Fruit fly (Drosophila melanogaster) whole organism, embryonic: ENCODE measurements around the gene CG15536.

Source experiments
- B-H1 ChIP-seq: fragments of 200-800 bp; sonication (Bioruptor generic); IDR thresholded peaks from 3 replicates; pipeline ENCODE4 v1.3.6; 2022; ENCODE audit warnings: missing biosample characterization, missing genetic modification characterization
- B-H2 ChIP-seq: fragments of 200-800 bp; sonication (Bioruptor generic); optimal IDR thresholded peaks from 2 replicates; lab custom pipeline; 2018; ENCODE audit warnings: missing biosample characterization, mild to moderate bottlenecking, missing genetic modification characterization
- Blimp-1 ChIP-seq: fragments of 200-800 bp; sonication (Bioruptor generic); optimal IDR thresholded peaks from 3 replicates; lab custom pipeline; 2018; ENCODE audit warnings: missing biosample characterization, missing genetic modification characterization, mild to moderate bottlenecking, moderate library complexity, missing genetic modification reagents
- BtbVII ChIP-seq: fragments of 200-800 bp; sonication (Bioruptor generic); optimal IDR thresholded peaks from 3 replicates; lab custom pipeline; 2017; ENCODE audit warnings: missing biosample characterization, mild to moderate bottlenecking, missing genetic modification characterization
- CG1233 ChIP-seq: fragments of 200-800 bp; sonication (Bioruptor generic); optimal IDR thresholded peaks from 4 replicates; lab custom pipeline; 2018; ENCODE audit warnings: missing biosample characterization, mild to moderate bottlenecking, missing genetic modification characterization
- CG15601 ChIP-seq: fragments of 200-800 bp; sonication (Bioruptor generic); optimal IDR thresholded peaks from 3 replicates; lab custom pipeline; 2019; ENCODE audit warnings: missing biosample characterization, mild to moderate bottlenecking, missing genetic modification characterization, moderate library complexity
- CG16813 ChIP-seq: fragments of 200-800 bp; sonication (Bioruptor generic); IDR thresholded peaks from 3 replicates; pipeline ENCODE4 v1.3.6; 2022; ENCODE audit warnings: missing biosample characterization, missing genetic modification characterization; ENCODE audit not compliant: partially characterized antibody
- CG18599 ChIP-seq: fragments of 200-800 bp; sonication (Bioruptor generic); optimal IDR thresholded peaks from 3 replicates; lab custom pipeline; 2017; ENCODE audit warnings: missing biosample characterization, missing genetic modification characterization, mild to moderate bottlenecking, moderate library complexity, missing genetic modification reagents
- CG30431 ChIP-seq: fragments of 200-800 bp; sonication (Bioruptor generic); optimal IDR thresholded peaks from 2 replicates; lab custom pipeline; 2017; ENCODE audit warnings: missing biosample characterization, missing genetic modification characterization
- CG3065 ChIP-seq: fragments of 200-800 bp; sonication (Bioruptor generic); optimal IDR thresholded peaks from 2 replicates; lab custom pipeline; 2016; ENCODE audit warnings: missing biosample characterization, missing genetic modification characterization
- CG3407 ChIP-seq: fragments of 200-800 bp; sonication (Bioruptor generic); optimal IDR thresholded peaks from 2 replicates; lab custom pipeline; 2018; ENCODE audit warnings: missing biosample characterization, mild to moderate bottlenecking, missing genetic modification characterization
- CG34224 ChIP-seq: fragments of 200-800 bp; sonication (Bioruptor generic); IDR thresholded peaks from 3 replicates; pipeline ENCODE4 v1.3.6; 2022; ENCODE audit warnings: missing biosample characterization, missing genetic modification characterization; ENCODE audit not compliant: partially characterized antibody
- CG34376 ChIP-seq: fragments of 200-800 bp; sonication (Bioruptor generic); optimal IDR thresholded peaks from 2 replicates; lab custom pipeline; 2018; ENCODE audit warnings: missing biosample characterization, mild to moderate bottlenecking, missing genetic modification characterization
- CG4617 ChIP-seq: fragments of 200-800 bp; sonication (Bioruptor generic); optimal IDR thresholded peaks from 3 replicates; lab custom pipeline; 2016; ENCODE audit warnings: missing biosample characterization, missing genetic modification characterization, borderline replicate concordance
- CG8290 ChIP-seq, 3 experiments: fragments of 200-800 bp; sonication (Bioruptor generic); optimal IDR thresholded peaks; 2 replicates each; lab custom pipeline; 2016 to 2019; ENCODE audit warnings: missing biosample characterization in 3 of 3, missing genetic modification characterization in 3 of 3, mild to moderate bottlenecking in 2 of 3, moderate library complexity in 1 of 3
- CG8478 ChIP-seq: fragments of >200 bp; optimal IDR thresholded peaks from 2 replicates; lab custom pipeline; 2018
- CkIIα-i1 ChIP-seq: fragments of 200-800 bp; sonication (Bioruptor generic); IDR thresholded peaks from 2 replicates; pipeline ENCODE4 v1.3.6; 2022; ENCODE audit warnings: missing biosample characterization, missing genetic modification characterization
- D ChIP-seq, 2 experiments: fragments of 200-800 bp in 1 of 2; fragments of >200 bp in 1 of 2; sonication (Bioruptor generic) in 1 of 2; optimal IDR thresholded peaks; 2 replicates in 1 of 2; 3 replicates in 1 of 2; lab custom pipeline; 2017; ENCODE audit warnings: mild to moderate bottlenecking in 1 of 2, missing biosample characterization in 1 of 2, missing genetic modification characterization in 1 of 2, missing genetic modification reagents in 1 of 2
- Dp ChIP-seq: fragments of 200-800 bp; sonication (Bioruptor generic); optimal IDR thresholded peaks from 2 replicates; lab custom pipeline; 2018; ENCODE audit warnings: missing biosample characterization, mild to moderate bottlenecking, missing genetic modification characterization, moderate library complexity
- H2.0 ChIP-seq: fragments of 200-800 bp; sonication (Bioruptor generic); IDR thresholded peaks from 2 replicates; pipeline ENCODE4 v1.3.6; 2022; ENCODE audit warnings: missing biosample characterization, missing genetic modification characterization
- HLH54F ChIP-seq: fragments of 200-800 bp; sonication (Bioruptor generic); optimal IDR thresholded peaks from 3 replicates; lab custom pipeline; 2016; ENCODE audit warnings: missing biosample characterization, missing genetic modification characterization
- MBD-R2 ChIP-seq: fragments of 200-800 bp; sonication (Bioruptor generic); IDR thresholded peaks from 2 replicates; pipeline ENCODE4 v1.3.6; 2022; ENCODE audit warnings: missing biosample characterization, missing genetic modification characterization
- Max ChIP-seq: fragments of 200-800 bp; sonication (Bioruptor generic); optimal IDR thresholded peaks from 2 replicates; lab custom pipeline; 2016; ENCODE audit warnings: missing biosample characterization, mild to moderate bottlenecking, missing genetic modification characterization
- Pdp1 ChIP-seq, 2 experiments: fragments of 200-800 bp; sonication (Bioruptor generic); optimal IDR thresholded peaks; 3 replicates each; lab custom pipeline; 2016; ENCODE audit warnings: missing biosample characterization in 2 of 2, missing genetic modification characterization in 2 of 2, mild to moderate bottlenecking in 1 of 2, moderate library complexity in 1 of 2
- Poxn ChIP-seq: fragments of 200-800 bp; sonication (Bioruptor generic); IDR thresholded peaks from 2 replicates; pipeline ENCODE4 v1.3.6; 2022; ENCODE audit warnings: missing biosample characterization, missing genetic modification characterization
- Sin3A ChIP-seq: fragments of >200 bp; optimal IDR thresholded peaks from 2 replicates; lab custom pipeline; 2018
- Sox100B ChIP-seq: fragments of 200-800 bp; sonication (Bioruptor generic); optimal IDR thresholded peaks from 3 replicates; lab custom pipeline; 2018; ENCODE audit warnings: missing biosample characterization, mild to moderate bottlenecking, missing genetic modification characterization
- Sry-β ChIP-seq: fragments of 200-800 bp; sonication (Bioruptor generic); optimal IDR thresholded peaks from 2 replicates; lab custom pipeline; 2018; ENCODE audit warnings: missing biosample characterization, mild to moderate bottlenecking, missing genetic modification characterization, moderate library complexity
- YL-1 ChIP-seq: fragments of 200-800 bp; sonication (Bioruptor generic); optimal IDR thresholded peaks from 3 replicates; lab custom pipeline; 2017; ENCODE audit warnings: missing biosample characterization, mild to moderate bottlenecking, missing genetic modification characterization
- abd-A ChIP-seq: fragments of 200-800 bp; sonication (Bioruptor generic); optimal IDR thresholded peaks from 3 replicates; lab custom pipeline; 2019; ENCODE audit warnings: missing biosample characterization, mild to moderate bottlenecking, missing genetic modification characterization, moderate library complexity
- bcd ChIP-seq: fragments of 200-800 bp; sonication (Bioruptor generic); optimal IDR thresholded peaks from 2 replicates; lab custom pipeline; 2017; ENCODE audit warnings: missing biosample characterization, mild to moderate bottlenecking, missing genetic modification characterization
- chinmo ChIP-seq: fragments of 200-800 bp; sonication (Bioruptor generic); IDR thresholded peaks from 4 replicates; pipeline ENCODE4 v1.3.6; 2022; ENCODE audit warnings: missing biosample characterization, missing genetic modification characterization; ENCODE audit not compliant: partially characterized antibody
- ems ChIP-seq: fragments of 200-800 bp; sonication (Bioruptor generic); optimal IDR thresholded peaks from 3 replicates; lab custom pipeline; 2016; ENCODE audit warnings: missing biosample characterization, missing genetic modification characterization
- eve ChIP-seq, 2 experiments: fragments of >200 bp; optimal IDR thresholded peaks; 2 replicates each; lab custom pipeline; 2017; ENCODE audit warnings: missing biosample characterization in 2 of 2, missing genetic modification characterization in 2 of 2
- fd96Cb ChIP-seq: fragments of 200-800 bp; sonication (Bioruptor generic); optimal IDR thresholded peaks from 2 replicates; lab custom pipeline; 2018; ENCODE audit warnings: missing biosample characterization, mild to moderate bottlenecking, missing genetic modification characterization, moderate library complexity
- gro ChIP-seq: fragments of 200-800 bp; sonication (Bioruptor generic); optimal IDR thresholded peaks from 2 replicates; lab custom pipeline; 2016; ENCODE audit warnings: missing biosample characterization, missing genetic modification characterization
- ind ChIP-seq: fragments of 200-800 bp; sonication (Bioruptor generic); optimal IDR thresholded peaks from 3 replicates; lab custom pipeline; 2016; ENCODE audit warnings: missing biosample characterization, missing genetic modification characterization
- knrl ChIP-seq: fragments of 200-800 bp; sonication (Bioruptor generic); IDR thresholded peaks from 3 replicates; pipeline ENCODE4 v1.3.6; 2022; ENCODE audit warnings: missing biosample characterization, missing genetic modification characterization; ENCODE audit not compliant: partially characterized antibody
- mirr ChIP-seq: fragments of 200-800 bp; sonication (Bioruptor generic); optimal IDR thresholded peaks from 3 replicates; lab custom pipeline; 2018; ENCODE audit warnings: missing biosample characterization, mild to moderate bottlenecking, missing genetic modification characterization
- mld ChIP-seq: fragments of 200-800 bp; sonication (Bioruptor generic); IDR thresholded peaks from 3 replicates; pipeline ENCODE4 v1.3.6; 2022; ENCODE audit warnings: missing biosample characterization, missing genetic modification characterization; ENCODE audit not compliant: partially characterized antibody
- peb ChIP-seq: fragments of 200-800 bp; sonication (Bioruptor generic); IDR thresholded peaks from 2 replicates; pipeline ENCODE4 v1.3.6; 2022; ENCODE audit warnings: missing biosample characterization, missing genetic modification characterization
- pfk ChIP-seq: fragments of 200-800 bp; sonication (Bioruptor generic); optimal IDR thresholded peaks from 2 replicates; lab custom pipeline; 2018; ENCODE audit warnings: missing biosample characterization, mild to moderate bottlenecking, missing genetic modification characterization, moderate library complexity
- psq ChIP-seq: fragments of 200-800 bp; sonication (Bioruptor generic); optimal IDR thresholded peaks from 2 replicates; lab custom pipeline; 2017; ENCODE audit warnings: missing biosample characterization, missing genetic modification characterization
- shn ChIP-seq: fragments of 200-800 bp; sonication (Bioruptor generic); optimal IDR thresholded peaks from 3 replicates; lab custom pipeline; 2016; ENCODE audit warnings: missing biosample characterization, missing genetic modification characterization
- sr ChIP-seq: fragments of 200-800 bp; sonication (Bioruptor generic); IDR thresholded peaks from 3 replicates; pipeline ENCODE4 v1.3.6; 2022; ENCODE audit warnings: missing biosample characterization, missing genetic modification characterization
- tin ChIP-seq: fragments of 200-800 bp; sonication (Bioruptor generic); optimal IDR thresholded peaks from 3 replicates; lab custom pipeline; 2016; ENCODE audit warnings: missing biosample characterization, missing genetic modification characterization
- tio ChIP-seq: fragments of 200-800 bp; sonication (Bioruptor generic); optimal IDR thresholded peaks from 2 replicates; lab custom pipeline; 2017; ENCODE audit warnings: missing biosample characterization, missing genetic modification characterization, inconsistent platforms
- toy ChIP-seq: fragments of 200-800 bp; sonication (Bioruptor generic); IDR thresholded peaks from 2 replicates; pipeline ENCODE4 v1.3.6; 2022; ENCODE audit warnings: missing biosample characterization, missing genetic modification characterization
- unc-4 ChIP-seq: fragments of 200-800 bp; sonication (Bioruptor generic); IDR thresholded peaks from 2 replicates; pipeline ENCODE4 v1.3.6; 2022; ENCODE audit warnings: missing biosample characterization, missing genetic modification characterization; ENCODE audit not compliant: partially characterized antibody
- vnd ChIP-seq: fragments of 200-800 bp; sonication (Bioruptor generic); IDR thresholded peaks from 3 replicates; pipeline ENCODE4 v1.3.6; 2022; ENCODE audit warnings: missing biosample characterization, missing genetic modification characterization; ENCODE audit not compliant: partially characterized antibody

CG15536 gene

dm6 chr3R:30424993-30425392, at the start of gene CG15536 (continued):
- TF ChIP-seq H2.0 (GFP tag; lab: Robert Waterston, UW) (no peak), CkIIα-i1 (GFP tag; lab: Robert Waterston, UW) (no peak), CG30431 (no peak), sr (GFP tag; lab: Robert Waterston, UW) (no peak), peb (GFP tag; lab: Robert Waterston, UW) (no peak), CG18599 (GFP tag; lab: Kevin White, UChicago) (no peak), MBD-R2 (peak; percentile 93), Max (GFP tag; lab: Kevin White, UChicago) (no peak), Sox100B (GFP tag; lab: Kevin White, UChicago) (no peak), pfk (GFP tag; lab: Kevin White, UChicago) (no peak), bcd (no peak), abd-A (tag; lab: Kevin White, UChicago) (no peak), eve (GFP tag; optimal IDR thresholded peaks at IDR 0.05; lab: Kevin White, UChicago) (no peak), Dp (GFP tag; lab: Kevin White, UChicago) (peak; percentile 72), CG15601 (no peak), CG8290 (GFP tag; optimal IDR thresholded peaks at IDR 0.05; lab: Kevin White, UChicago) (no peak), CG8290 (tag; optimal IDR thresholded peaks at IDR 0.05; lab: Kevin White, UChicago) (peak in 1 of 2 experiments; percentile 32), CG1233 (no peak), CG34376 (GFP tag; lab: Kevin White, UChicago) (no peak), shn (GFP tag; lab: Kevin White, UChicago) (no peak), CG8478 (lab: Kevin White, UChicago) (no peak), fd96Cb (tag; lab: Kevin White, UChicago) (no peak), Sry-β (no peak), ems (GFP tag; lab: Kevin White, UChicago) (no peak), Pdp1 (GFP tag; optimal IDR thresholded peaks at IDR 0.05; lab: Kevin White, UChicago) (peak in 1 of 2 experiments; percentile 22), Poxn (GFP tag; lab: Robert Waterston, UW) (no peak), HLH54F (GFP tag; lab: Kevin White, UChicago) (no peak), tio (no peak), gro (GFP tag; lab: Kevin White, UChicago) (no peak), CG16813 (peak; percentile 59), knrl (GFP tag; lab: Robert Waterston, UW) (peak; percentile 47; the same call in 2 of the 3 replicates), B-H2 (GFP tag; lab: Kevin White, UChicago) (peak; percentile 21), YL-1 (GFP tag; lab: Kevin White, UChicago) (peak; percentile 60), toy (no peak), chinmo (GFP tag; lab: Robert Waterston, UW) (peak; percentile 71; the same call in 2 of the 4 replicates), CG3407 (GFP tag; lab: Kevin White, UChicago) (no peak), mld (GFP tag; lab: Robert Waterston, UW) (no peak), BtbVII (no peak), D (optimal IDR thresholded peaks at IDR 0.05; lab: Kevin White, UChicago) (no peak), D (GFP tag; optimal IDR thresholded peaks at IDR 0.05; lab: Kevin White, UChicago) (no peak), ind (no peak), Blimp-1 (no peak), Sin3A (no peak), CG34224 (GFP tag; lab: Robert Waterston, UW) (peak; percentile 76), vnd (peak; percentile 58), tin (no peak), unc-4 (GFP tag; lab: Robert Waterston, UW) (peak; percentile 64), CG3065 (GFP tag; lab: Kevin White, UChicago) (no peak), mirr (no peak), psq (no peak), B-H1 (GFP tag; lab: Robert Waterston, UW) (no peak), CG4617 (GFP tag; lab: Kevin White, UChicago) (peak; percentile 21)
